Worm (Caenorhabditis elegans): ENCODE data around the gene twk-4.

DNA sequence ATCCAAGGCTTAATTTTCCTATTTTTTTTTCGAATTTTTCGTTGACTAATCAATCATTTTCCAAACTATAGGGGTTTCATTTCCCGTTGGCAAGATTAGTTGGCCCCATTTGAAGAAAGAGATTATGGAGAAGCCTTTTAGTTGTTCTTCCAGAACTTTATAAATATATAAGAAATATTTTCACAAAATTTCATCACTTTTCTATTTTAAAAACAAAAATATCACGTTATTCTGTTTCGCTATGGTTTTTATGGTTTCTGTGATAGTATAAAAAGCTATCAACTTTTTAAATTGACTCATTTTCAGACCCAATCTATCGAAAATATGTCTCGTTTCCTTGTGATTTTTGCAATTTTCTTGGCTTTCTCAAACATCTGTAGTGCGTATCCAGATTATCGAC is 58.2 kb downstream of the twk-4 start, which contains the start of gene nlp-78:
- TF ChIP-seq zfp-3 (GFP tag; conservative IDR thresholded peaks at IDR 0.05) (no peak), lin-38 (GFP tag; IDR thresholded peaks at IDR 0.05) (no peak), hlh-30 (tag; optimal IDR thresholded peaks at IDR 0.05; ENCODE audit: insufficient read depth) (no peak), aly-2 (tag; optimal IDR thresholded peaks at IDR 0.05) (no peak)
